Worm (Caenorhabditis elegans) whole organism, midembryonic: Measurements from ENCODE around the gene col-83.
A peak's percentile ranks its signal among the peaks of the same experiment; 100 is the strongest.

ENCODE experiments used
- T22C8.4 ChIP-seq: fragments of 200-800 bp; sonication (Bioruptor generic); IDR thresholded peaks from 2 replicates; pipeline ENCODE4 v1.3.6; 2022; ENCODE audit warnings: missing genetic modification characterization, missing compliant biosample characterization
- cog-1 ChIP-seq: sonication (generic microtip); optimal IDR thresholded peaks from 2 replicates; lab custom pipeline; 2016; ENCODE audit warnings: missing genetic modification characterization, missing compliant biosample characterization
- flt-1 ChIP-seq: fragments of 200-800 bp; sonication (Bioruptor generic); IDR thresholded peaks from 2 replicates; pipeline ENCODE4 v1.3.6; 2022; ENCODE audit warnings: missing genetic modification characterization, missing compliant biosample characterization
- klf-2 ChIP-seq: fragments of 200-800 bp; sonication (Bioruptor generic); conservative IDR thresholded peaks from 2 replicates; pipeline ENCODE4 v1.3.6; 2022; ENCODE audit warnings: missing genetic modification reagents, missing genetic modification characterization, missing compliant biosample characterization
- med-1 ChIP-seq: sonication (generic microtip); optimal IDR thresholded peaks from 2 replicates; lab custom pipeline; 2017; ENCODE audit warnings: missing genetic modification characterization, mild to moderate bottlenecking, missing compliant biosample characterization, antibody characterized with exemption, missing genetic modification reagents; ENCODE audit not compliant: insufficient read depth
- ref-1 ChIP-seq: fragments of 200-800 bp; sonication (Bioruptor generic); conservative IDR thresholded peaks from 2 replicates; pipeline ENCODE4 v1.3.6; 2022; ENCODE audit warnings: missing genetic modification reagents, missing genetic modification characterization, missing compliant biosample characterization
- tab-1 ChIP-seq: fragments of 200-800 bp; sonication (Bioruptor generic); IDR thresholded peaks from 2 replicates; pipeline ENCODE4 v1.3.6; 2022; ENCODE audit warnings: missing genetic modification characterization, missing compliant biosample characterization
- ztf-23 ChIP-seq: fragments of 200-800 bp; sonication (Bioruptor generic); IDR thresholded peaks from 2 replicates; pipeline ENCODE4 v1.3.6; 2022; ENCODE audit warnings: missing genetic modification reagents, missing genetic modification characterization, missing compliant biosample characterization
- ztf-29 ChIP-seq: fragments of 200-800 bp; sonication (Bioruptor generic); IDR thresholded peaks from 2 replicates; pipeline ENCODE4 v1.3.6; 2022; ENCODE audit warnings: missing genetic modification reagents, missing genetic modification characterization, missing compliant biosample characterization

The col-83 gene

DNA sequence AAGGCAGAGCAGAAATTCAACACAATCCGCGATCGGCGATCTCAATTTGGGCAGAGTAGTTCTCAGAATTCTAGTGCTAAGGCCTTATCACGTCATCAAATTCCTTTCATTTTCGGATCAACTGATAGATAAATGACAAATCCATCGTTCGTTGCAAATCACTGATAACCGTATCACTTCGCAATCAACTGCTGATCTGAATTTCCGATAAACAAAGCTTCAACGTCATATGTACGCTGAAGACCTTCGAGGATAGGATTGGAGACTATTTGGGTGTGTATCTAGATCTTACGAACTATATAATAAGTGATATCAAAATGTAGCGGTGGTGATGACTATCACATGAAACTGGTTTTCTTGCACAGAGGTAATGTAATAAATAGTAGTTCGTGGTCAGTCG, 11.5 kb upstream of the col-83 start:
- no peak for TF ChIP-seq klf-2 (GFP tag; lab: Robert Waterston, UW)
- TF ChIP-seq T22C8.4 (GFP tag; lab: Robert Waterston, UW): no peak
- no peak for TF ChIP-seq ref-1 (GFP tag; lab: Robert Waterston, UW)
- TF ChIP-seq med-1 (GFP tag; lab: Kevin White, UChicago): no peak
- TF ChIP-seq cog-1: no peak
- TF ChIP-seq ztf-23 (GFP tag; lab: Robert Waterston, UW): no peak
- no peak for TF ChIP-seq ztf-29 (GFP tag; lab: Robert Waterston, UW)

- 0 out of 2 replicates have a peak, but pooled peaks have one; percentile 13 for TF ChIP-seq T22C8.4 (GFP tag; lab: Robert Waterston, UW)
- no peak for TF ChIP-seq cog-1
- no peak for TF ChIP-seq med-1 (GFP tag; lab: Kevin White, UChicago)
- no peak for TF ChIP-seq ref-1 (GFP tag; lab: Robert Waterston, UW)
These were observed 9.5 kb upstream of the col-83 start, which contains the start of gene F45E10.2 for ce11 chrII:11055223-11055622. TSS of gene F45E10.2 (minus strand) at chrII:11055323.

DNA sequence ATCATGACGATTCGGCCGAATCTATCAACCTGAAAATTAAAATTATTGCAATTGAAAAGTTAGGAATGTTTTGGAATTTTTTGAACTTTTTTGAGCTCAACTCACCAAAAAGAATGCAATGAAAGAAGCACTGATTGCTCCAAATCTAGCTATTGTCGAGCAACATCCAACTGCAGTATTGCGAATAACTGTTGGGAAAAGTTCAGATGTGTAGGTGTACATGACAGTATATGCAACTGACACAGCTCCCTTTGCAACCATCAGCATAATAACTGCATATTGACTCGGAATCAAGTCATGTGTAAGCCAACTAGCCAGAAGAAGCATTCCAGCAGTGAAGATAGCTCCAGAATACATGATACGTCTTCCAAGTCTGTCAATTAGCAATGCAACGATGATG, 6.8 kb upstream of the col-83 start:
- TF ChIP-seq ztf-23 (GFP tag; lab: Robert Waterston, UW) (no peak), flt-1 (GFP tag; lab: Robert Waterston, UW) (no peak), ref-1 (GFP tag; lab: Robert Waterston, UW) (no peak)

- TF ChIP-seq klf-2 (GFP tag; lab: Robert Waterston, UW) (no peak), ztf-29 (GFP tag; lab: Robert Waterston, UW) (no peak), flt-1 (GFP tag; lab: Robert Waterston, UW) (no peak), T22C8.4 (GFP tag; lab: Robert Waterston, UW) (no peak), ref-1 (GFP tag; lab: Robert Waterston, UW) (no peak), ztf-23 (GFP tag; lab: Robert Waterston, UW) (no peak), cog-1 (no peak), med-1 (GFP tag; lab: Kevin White, UChicago) (no peak), tab-1 (no peak)
These were observed 4.9 kb upstream of the col-83 start for ce11 chrII:11050678-11051077.

- no peak for TF ChIP-seq ztf-29 (GFP tag; lab: Robert Waterston, UW)
- no peak for TF ChIP-seq T22C8.4 (GFP tag; lab: Robert Waterston, UW)
- no peak for TF ChIP-seq med-1 (GFP tag; lab: Kevin White, UChicago)
- no peak for TF ChIP-seq cog-1
- no peak for TF ChIP-seq flt-1 (GFP tag; lab: Robert Waterston, UW)
- TF ChIP-seq tab-1: no peak
- TF ChIP-seq ref-1 (GFP tag; lab: Robert Waterston, UW): no peak
These were observed 4.1 kb upstream of the col-83 start, which contains the start of the genes sdhd-1 and ilkp-1 for ce11 chrII:11049876-11050275. TSS of gene sdhd-1 (minus strand) at chrII:11049913. TSS of gene ilkp-1 (plus strand) at chrII:11050255.

DNA sequence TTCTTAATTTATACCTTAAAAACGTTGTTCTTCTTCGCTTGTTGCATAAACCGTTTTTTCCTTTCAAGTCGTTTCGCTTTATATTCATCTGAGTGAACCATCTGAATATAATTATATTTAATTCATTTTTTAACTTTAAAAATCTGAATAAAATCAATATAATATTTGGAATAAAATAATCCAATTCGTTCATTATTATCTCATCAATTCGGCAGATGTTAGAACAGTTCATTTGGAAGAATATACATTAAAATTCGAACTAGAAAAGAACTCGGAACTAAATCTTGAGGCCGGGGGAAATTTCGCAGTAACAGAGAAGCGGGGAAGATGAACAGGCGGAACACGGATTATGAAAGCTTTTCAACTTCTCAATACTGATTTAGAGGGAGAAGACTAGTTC, 3.2 kb upstream of the col-83 start, which contains the start of gene F33A8.4:
Gene F33A8.4, minus strand, starts transcription at position 101 of the 400 bp plus-strand sequence.
- TF ChIP-seq ztf-29 (GFP tag; lab: Robert Waterston, UW): no peak
- no peak for TF ChIP-seq ref-1 (GFP tag; lab: Robert Waterston, UW)
- TF ChIP-seq klf-2 (GFP tag; lab: Robert Waterston, UW): no peak
- no peak for TF ChIP-seq flt-1 (GFP tag; lab: Robert Waterston, UW)
- TF ChIP-seq med-1 (GFP tag; lab: Kevin White, UChicago): no peak
- no peak for TF ChIP-seq ztf-23 (GFP tag; lab: Robert Waterston, UW)
- TF ChIP-seq cog-1: no peak
- no peak for TF ChIP-seq tab-1
- no peak for TF ChIP-seq T22C8.4 (GFP tag; lab: Robert Waterston, UW)

DNA sequence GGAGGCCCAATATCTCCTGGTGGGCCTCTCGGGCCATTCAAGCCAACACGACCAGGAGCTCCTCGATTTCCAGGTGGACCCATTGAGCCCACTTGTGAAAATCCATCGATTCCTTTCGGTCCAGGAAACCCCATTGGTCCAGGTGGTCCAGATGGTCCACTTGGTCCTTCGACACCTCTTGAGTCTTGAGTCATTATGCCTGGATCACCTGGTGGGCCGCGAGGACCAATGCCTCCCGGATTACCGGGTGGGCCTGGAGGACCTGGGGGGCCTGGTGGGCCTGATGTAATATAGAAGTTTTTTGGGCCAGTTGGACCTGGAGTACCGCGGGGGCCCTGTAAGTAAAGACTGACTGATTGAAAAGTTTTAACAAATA, 1.6 kb downstream of the col-83 start:
- no peak for TF ChIP-seq flt-1 (GFP tag; lab: Robert Waterston, UW)
- TF ChIP-seq med-1 (GFP tag; lab: Kevin White, UChicago): no peak
- TF ChIP-seq cog-1: no peak
- no peak for TF ChIP-seq ztf-23 (GFP tag; lab: Robert Waterston, UW)
- no peak for TF ChIP-seq klf-2 (GFP tag; lab: Robert Waterston, UW)
- TF ChIP-seq tab-1: no peak
- TF ChIP-seq ref-1 (GFP tag; lab: Robert Waterston, UW): no peak
- TF ChIP-seq T22C8.4 (GFP tag; lab: Robert Waterston, UW): no peak
- TF ChIP-seq ztf-29 (GFP tag; lab: Robert Waterston, UW): no peak

DNA sequence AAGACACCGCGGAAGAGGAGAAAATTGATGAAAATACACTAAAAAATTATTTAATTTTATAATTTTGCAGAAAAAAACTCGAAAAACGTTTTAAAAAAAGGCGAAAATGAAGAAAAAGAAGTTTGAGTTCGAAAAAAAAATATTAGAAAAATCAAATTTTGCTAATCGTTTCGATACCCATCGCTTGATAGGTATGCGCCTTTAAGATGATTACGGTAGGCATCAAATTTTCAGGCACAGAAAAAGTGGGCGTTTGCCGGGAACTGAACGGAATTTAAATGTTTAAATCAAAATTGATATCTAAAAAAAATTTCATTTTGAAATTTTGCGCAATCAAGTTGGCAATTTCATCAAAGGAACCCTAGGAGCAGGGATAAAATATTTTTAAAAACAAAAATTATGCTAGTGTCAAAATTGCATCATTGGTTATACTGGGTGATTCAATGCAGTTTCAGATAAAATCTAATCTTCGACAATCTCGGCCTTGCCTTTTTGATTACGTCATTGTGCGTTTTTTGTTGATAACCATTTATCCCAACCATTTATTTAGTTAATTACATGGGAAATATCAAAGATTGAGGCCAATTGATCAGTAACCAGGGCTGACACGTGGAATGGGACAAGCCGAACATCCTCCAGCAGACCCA, 2.1 kb downstream of the col-83 start:
- no peak for TF ChIP-seq ref-1 (GFP tag; lab: Robert Waterston, UW)
- no peak for TF ChIP-seq med-1 (GFP tag; lab: Kevin White, UChicago)
- no peak for TF ChIP-seq flt-1 (GFP tag; lab: Robert Waterston, UW)
- no peak for TF ChIP-seq ztf-23 (GFP tag; lab: Robert Waterston, UW)
- no peak for TF ChIP-seq tab-1
- TF ChIP-seq cog-1: no peak
- no peak for TF ChIP-seq T22C8.4 (GFP tag; lab: Robert Waterston, UW)
- no peak for TF ChIP-seq klf-2 (GFP tag; lab: Robert Waterston, UW)
- no peak for TF ChIP-seq ztf-29 (GFP tag; lab: Robert Waterston, UW)

DNA sequence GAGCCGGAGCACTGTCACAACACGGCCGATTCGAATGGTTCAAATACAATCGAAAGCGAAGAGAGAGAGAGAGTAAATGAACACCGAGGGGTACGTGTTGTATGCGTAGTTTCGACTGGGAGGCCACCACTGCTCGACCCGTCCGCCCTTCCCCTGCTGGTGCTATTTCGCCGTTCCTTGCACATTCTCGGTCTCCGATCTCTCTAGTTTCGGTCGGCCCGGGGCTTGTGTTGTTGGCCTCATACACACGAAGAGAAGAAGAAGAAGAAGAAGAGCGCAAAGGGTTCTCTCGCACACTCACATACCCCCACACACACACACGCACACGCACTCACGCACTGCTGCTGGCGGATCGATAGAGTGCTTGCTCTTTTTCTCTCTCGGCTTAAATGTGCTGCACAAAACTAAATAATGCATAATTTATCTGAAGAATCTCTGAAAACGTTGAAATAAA, 2.9 kb downstream of the col-83 start:
- TF ChIP-seq klf-2 (GFP tag; lab: Robert Waterston, UW): 0 out of 2 replicates have a peak, but pooled peaks have one; percentile 38
- no peak for TF ChIP-seq med-1 (GFP tag; lab: Kevin White, UChicago)
- TF ChIP-seq ztf-23 (GFP tag; lab: Robert Waterston, UW): peak; percentile 70; the same call in 1 of the 2 replicates
- peak; percentile 81 for TF ChIP-seq cog-1
- TF ChIP-seq ztf-29 (GFP tag; lab: Robert Waterston, UW): peak; percentile 86
- peak; percentile 85 for TF ChIP-seq T22C8.4 (GFP tag; lab: Robert Waterston, UW)
- no peak for TF ChIP-seq tab-1
- TF ChIP-seq flt-1 (GFP tag; lab: Robert Waterston, UW): peak; percentile 48; the same call in 1 of the 2 replicates
- TF ChIP-seq ref-1 (GFP tag; lab: Robert Waterston, UW): no peak
